Fruit fly (Drosophila melanogaster) whole organism, prepupa: ENCODE results near the gene scrib.

Experiments used
- Blimp-1 ChIP-seq: fragments of 200-800 bp; sonication (Bioruptor generic); optimal IDR thresholded peaks from 3 replicates; lab custom pipeline; 2017; ENCODE audit warnings: missing biosample characterization, missing genetic modification characterization, mild to moderate bottlenecking, moderate library complexity, missing genetic modification reagents
- CG10631 ChIP-seq: fragments of 200-800 bp; sonication (Bioruptor generic); optimal IDR thresholded peaks from 2 replicates; lab custom pipeline; 2016; ENCODE audit warnings: missing biosample characterization, missing genetic modification characterization
- CG11294 ChIP-seq: fragments of 200-800 bp; sonication (Bioruptor generic); IDR thresholded peaks from 2 replicates; pipeline ENCODE4 v1.3.6; 2022; ENCODE audit warnings: missing biosample characterization, missing genetic modification characterization
- CG11762 ChIP-seq: fragments of 200-800 bp; sonication (Bioruptor generic); optimal IDR thresholded peaks from 3 replicates; lab custom pipeline; 2016; ENCODE audit warnings: missing biosample characterization, missing genetic modification characterization; ENCODE audit not compliant: insufficient read depth
- CG15336 ChIP-seq: fragments of 200-800 bp; sonication (Bioruptor generic); IDR thresholded peaks from 2 replicates; pipeline ENCODE4 v1.3.6; 2022; ENCODE audit warnings: missing biosample characterization, missing genetic modification characterization
- CG31627 ChIP-seq: fragments of 200-800 bp; sonication (Bioruptor generic); optimal IDR thresholded peaks from 3 replicates; lab custom pipeline; 2016; ENCODE audit warnings: missing biosample characterization, missing genetic modification characterization
- CG32006 ChIP-seq: fragments of 200-800 bp; sonication (Bioruptor generic); optimal IDR thresholded peaks from 3 replicates; lab custom pipeline; 2017; ENCODE audit warnings: missing biosample characterization, mild to moderate bottlenecking, missing genetic modification characterization
- CG6276 ChIP-seq: fragments of 200-800 bp; sonication (Bioruptor generic); optimal IDR thresholded peaks from 2 replicates; lab custom pipeline; 2017; ENCODE audit warnings: missing biosample characterization, mild to moderate bottlenecking, missing genetic modification characterization
- CG6792 ChIP-seq: fragments of 200-800 bp; sonication (Bioruptor generic); optimal IDR thresholded peaks from 3 replicates; lab custom pipeline; 2016; ENCODE audit warnings: missing biosample characterization, missing genetic modification characterization
- CG6808 ChIP-seq: fragments of 200-800 bp; sonication (Bioruptor generic); optimal IDR thresholded peaks from 3 replicates; lab custom pipeline; 2017; ENCODE audit warnings: missing biosample characterization, missing genetic modification characterization, mild to moderate bottlenecking, moderate library complexity, missing genetic modification reagents
- CG6854 ChIP-seq: fragments of 200-800 bp; sonication (Bioruptor generic); optimal IDR thresholded peaks from 2 replicates; lab custom pipeline; 2017; ENCODE audit warnings: missing biosample characterization, mild to moderate bottlenecking, missing genetic modification characterization
- CG8319 ChIP-seq: fragments of 200-800 bp; sonication (Bioruptor generic); optimal IDR thresholded peaks from 3 replicates; lab custom pipeline; 2016; ENCODE audit warnings: missing biosample characterization, missing genetic modification characterization
- CG8632 ChIP-seq: fragments of 200-800 bp; sonication (Bioruptor generic); optimal IDR thresholded peaks from 3 replicates; lab custom pipeline; 2016; ENCODE audit warnings: missing biosample characterization, missing genetic modification characterization
- Eip75B ChIP-seq: fragments of 200-800 bp; sonication (Bioruptor generic); optimal IDR thresholded peaks from 3 replicates; lab custom pipeline; 2016; ENCODE audit warnings: missing biosample characterization, missing genetic modification characterization
- Eip78C ChIP-seq: fragments of 200-800 bp; sonication (Bioruptor generic); peaks from one replicate; lab custom pipeline; 2016; ENCODE audit warnings: missing biosample characterization, missing genetic modification characterization
- Ets21C ChIP-seq: fragments of 200-800 bp; sonication (Bioruptor generic); optimal IDR thresholded peaks from 3 replicates; lab custom pipeline; 2016; ENCODE audit warnings: missing biosample characterization, missing genetic modification characterization
- Gug ChIP-seq: fragments of 200-800 bp; sonication (Bioruptor generic); IDR thresholded peaks from 2 replicates; pipeline ENCODE4 v1.3.6; 2022; ENCODE audit warnings: missing biosample characterization, missing genetic modification characterization
- Hr38 ChIP-seq: sonication (Bioruptor generic); optimal IDR thresholded peaks from 2 replicates; lab custom pipeline; 2016; ENCODE audit warnings: missing biosample characterization, missing genetic modification characterization
- Hr4 ChIP-seq: fragments of 200-800 bp; sonication (Bioruptor generic); optimal IDR thresholded peaks from 3 replicates; lab custom pipeline; 2016; ENCODE audit warnings: missing biosample characterization, missing genetic modification characterization
- Lpt ChIP-seq: fragments of 200-800 bp; sonication (Bioruptor generic); optimal IDR thresholded peaks from 3 replicates; lab custom pipeline; 2016; ENCODE audit warnings: missing biosample characterization, missing genetic modification characterization
- OdsH ChIP-seq: fragments of 200-800 bp; sonication (Bioruptor generic); optimal IDR thresholded peaks from 3 replicates; lab custom pipeline; 2016; ENCODE audit warnings: missing biosample characterization, missing genetic modification characterization
- Smox ChIP-seq: fragments of 200-800 bp; sonication (Bioruptor generic); optimal IDR thresholded peaks from 3 replicates; lab custom pipeline; 2016; ENCODE audit warnings: missing biosample characterization, missing genetic modification characterization
- Sox102F ChIP-seq: fragments of 200-800 bp; sonication (Bioruptor generic); optimal IDR thresholded peaks from 2 replicates; lab custom pipeline; 2016; ENCODE audit warnings: missing biosample characterization, mild to moderate bottlenecking, missing genetic modification characterization
- Sox14 ChIP-seq: fragments of 200-800 bp; sonication (Bioruptor generic); optimal IDR thresholded peaks from 3 replicates; lab custom pipeline; 2016; ENCODE audit warnings: missing biosample characterization, missing genetic modification characterization
- Sox15 ChIP-seq: fragments of 200-800 bp; sonication (Bioruptor generic); optimal IDR thresholded peaks from 3 replicates; lab custom pipeline; 2016; ENCODE audit warnings: missing biosample characterization, missing genetic modification characterization
- achi ChIP-seq: fragments of 200-800 bp; sonication (Bioruptor generic); optimal IDR thresholded peaks from 3 replicates; lab custom pipeline; 2016; ENCODE audit warnings: missing biosample characterization, missing genetic modification characterization
- cyc ChIP-seq: fragments of 200-800 bp; sonication (Bioruptor generic); optimal IDR thresholded peaks from 3 replicates; lab custom pipeline; 2016; ENCODE audit warnings: missing biosample characterization, missing genetic modification characterization
- esn ChIP-seq: fragments of 200-800 bp; sonication (Bioruptor generic); optimal IDR thresholded peaks from 2 replicates; lab custom pipeline; 2016; ENCODE audit warnings: missing biosample characterization, mild to moderate bottlenecking, missing genetic modification characterization, moderate library complexity
- fd85E ChIP-seq: fragments of 200-800 bp; sonication (Bioruptor generic); optimal IDR thresholded peaks from 3 replicates; lab custom pipeline; 2016; ENCODE audit warnings: missing biosample characterization, missing genetic modification characterization
- fkh ChIP-seq: fragments of 200-800 bp; sonication (Bioruptor generic); optimal IDR thresholded peaks from 3 replicates; lab custom pipeline; 2017; ENCODE audit warnings: missing biosample characterization, mild to moderate bottlenecking, missing genetic modification characterization, moderate library complexity
- lz ChIP-seq: fragments of 200-800 bp; sonication (Bioruptor generic); optimal IDR thresholded peaks from 3 replicates; lab custom pipeline; 2016; ENCODE audit warnings: missing biosample characterization, missing genetic modification characterization
- pdm3 ChIP-seq: fragments of 200-800 bp; sonication (Bioruptor generic); optimal IDR thresholded peaks from 3 replicates; lab custom pipeline; 2016; ENCODE audit warnings: missing biosample characterization, missing genetic modification characterization
- ss ChIP-seq, 2 experiments: fragments of 200-800 bp; sonication (Bioruptor generic); optimal IDR thresholded peaks; 2 replicates in 1 of 2; 3 replicates in 1 of 2; lab custom pipeline; 2017 to 2018; ENCODE audit warnings: mild to moderate bottlenecking in 2 of 2, missing biosample characterization in 2 of 2, missing genetic modification characterization in 2 of 2, moderate library complexity in 1 of 2
- svp ChIP-seq: fragments of 200-800 bp; sonication (Bioruptor generic); peaks from one replicate; lab custom pipeline; 2016; ENCODE audit warnings: missing biosample characterization, missing genetic modification characterization
- vri ChIP-seq: fragments of 200-800 bp; sonication (Bioruptor generic); optimal IDR thresholded peaks from 3 replicates; lab custom pipeline; 2016; ENCODE audit warnings: missing biosample characterization, mild to moderate bottlenecking, missing genetic modification characterization

The scrib gene

dm6 chr3R:26548964-26549363, 12.8 kb downstream of the scrib start (continued):
- TF ChIP-seq achi (GFP tag; lab: Kevin White, UChicago), result peak; percentile 35
- peak; percentile 50 for TF ChIP-seq pdm3 (GFP tag; lab: Kevin White, UChicago)
- peak; percentile 43 for TF ChIP-seq CG10631 (GFP tag; lab: Kevin White, UChicago)
- peak; percentile 36 for TF ChIP-seq Sox14 (GFP tag; lab: Kevin White, UChicago)
- peak; percentile 56 for TF ChIP-seq svp (GFP tag; lab: Kevin White, UChicago)
- TF ChIP-seq lz, result peak; percentile 4
- TF ChIP-seq ss (GFP tag; optimal IDR thresholded peaks at IDR 0.05; lab: Kevin White, UChicago), result no peak
- no peak for TF ChIP-seq CG8632 (GFP tag; lab: Kevin White, UChicago)
- TF ChIP-seq CG8319 (GFP tag; lab: Kevin White, UChicago), result no peak
- TF ChIP-seq esn (GFP tag; lab: Kevin White, UChicago), result peak; percentile 29
- no peak for TF ChIP-seq vri
- TF ChIP-seq, all 60 proteins: peak for 26

- no peak for TF ChIP-seq Hr38 (GFP tag; lab: Kevin White, UChicago)
- TF ChIP-seq CG6808 (GFP tag; lab: Kevin White, UChicago), result no peak
- no peak for TF ChIP-seq Blimp-1 (GFP tag; lab: Kevin White, UChicago)
- TF ChIP-seq CG8632 (GFP tag; lab: Kevin White, UChicago), result no peak
- no peak for TF ChIP-seq CG6792
Observed at dm6 chr3R:26549561-26550223, 13.5 kb downstream of the scrib start.

dm6 chr3R:26552217-26552616, 16.1 kb downstream of the scrib start:
- TF ChIP-seq fd85E (GFP tag; lab: Kevin White, UChicago) (no peak), Eip78C (no peak), esn (GFP tag; lab: Kevin White, UChicago) (no peak), lz (no peak), Blimp-1 (GFP tag; lab: Kevin White, UChicago) (no peak), Eip75B (no peak)

- TF ChIP-seq ss (GFP tag; optimal IDR thresholded peaks at IDR 0.05; lab: Kevin White, UChicago) (no peak), Blimp-1 (GFP tag; lab: Kevin White, UChicago) (no peak), CG32006 (GFP tag; lab: Kevin White, UChicago) (no peak), Sox14 (GFP tag; lab: Kevin White, UChicago) (no peak), Ets21C (GFP tag; lab: Kevin White, UChicago) (no peak), Sox15 (GFP tag; lab: Kevin White, UChicago) (no peak), Gug (no peak), OdsH (no peak), CG6792 (no peak), Lpt (GFP tag; lab: Kevin White, UChicago) (no peak), CG31627 (no peak), Eip75B (no peak), Hr4 (GFP tag; lab: Kevin White, UChicago) (no peak), achi (GFP tag; lab: Kevin White, UChicago) (no peak), CG6276 (GFP tag; lab: Kevin White, UChicago) (no peak), CG11294 (GFP tag; lab: Robert Waterston, UW) (no peak), Smox (no peak), lz (no peak), CG6854 (GFP tag; lab: Kevin White, UChicago) (no peak)
Observed at dm6 chr3R:26553344-26553743, 17.2 kb downstream of the scrib start.

dm6 chr3R:26555642-26556278, 19.6 kb downstream of the scrib start:
- TF ChIP-seq CG11762 (GFP tag; lab: Kevin White, UChicago) (no peak), cyc (no peak), Sox102F (GFP tag; lab: Kevin White, UChicago) (no peak), fkh (GFP tag; lab: Kevin White, UChicago) (peak; percentile 70), Hr38 (GFP tag; lab: Kevin White, UChicago) (no peak), CG15336 (GFP tag; lab: Robert Waterston, UW) (no peak)
